Fruit fly (Drosophila melanogaster): ENCODE data around the gene CG45428.

The CG45428 gene

dm6 chr3L:22824668-22825192, 12.1 kb downstream of the CG45428 start (continued):
- peak; percentile 40 to 55 for TF ChIP-seq ss (GFP tag; optimal IDR thresholded peaks at IDR 0.05)
- TF ChIP-seq eg (GFP tag; IDR thresholded peaks at IDR 0.05): peak; percentile 76
- TF ChIP-seq fd59A (GFP tag; optimal IDR thresholded peaks at IDR 0.05): no peak
- peak; percentile 22 for TF ChIP-seq Sox14 (GFP tag; optimal IDR thresholded peaks at IDR 0.05)
- no peak for TF ChIP-seq dac (GFP tag; optimal IDR thresholded peaks at IDR 0.05)
- peak; percentile 68 for TF ChIP-seq CG15336 (GFP tag; IDR thresholded peaks at IDR 0.05)
- no peak for TF ChIP-seq Eip93F (GFP tag; optimal IDR thresholded peaks at IDR 0.05)
- TF ChIP-seq net (GFP tag; optimal IDR thresholded peaks at IDR 0.05): peak; percentile 58

dm6 chr3L:22823230-22823629, 13.6 kb downstream of the CG45428 start:
- TF ChIP-seq eg (GFP tag; IDR thresholded peaks at IDR 0.05) (peak; percentile 55; the same call in 1 of the 3 replicates), vri (GFP tag; optimal IDR thresholded peaks at IDR 0.05) (peak; percentile 18), lz (GFP tag; optimal IDR thresholded peaks at IDR 0.05) (no peak), CG4318 (GFP tag; optimal IDR thresholded peaks at IDR 0.05) (no peak), Eip78C (GFP tag) (peak; percentile 2), Hr4 (GFP tag; optimal IDR thresholded peaks at IDR 0.05) (no peak), CG6163 (GFP tag; IDR thresholded peaks at IDR 0.05) (peak; percentile 7; the same call in 1 of the 3 replicates), Met (GFP tag; optimal IDR thresholded peaks at IDR 0.05) (no peak)

dm6 chr3L:22822544-22823175, 14.2 kb downstream of the CG45428 start:
- TF ChIP-seq Eip93F (GFP tag; optimal IDR thresholded peaks at IDR 0.05) (peak; percentile 50), CG6276 (GFP tag; optimal IDR thresholded peaks at IDR 0.05) (peak; percentile 97), fkh (GFP tag; optimal IDR thresholded peaks at IDR 0.05) (peak; percentile 85), net (GFP tag; optimal IDR thresholded peaks at IDR 0.05) (peak; percentile 89), Lpt (GFP tag; optimal IDR thresholded peaks at IDR 0.05) (peak; percentile 92), vri (GFP tag; optimal IDR thresholded peaks at IDR 0.05) (peak; percentile 98), Sox102F (GFP tag; optimal IDR thresholded peaks at IDR 0.05) (peak; percentile 71), achi (GFP tag; optimal IDR thresholded peaks at IDR 0.05) (peak; percentile 75), CG10631 (GFP tag; optimal IDR thresholded peaks at IDR 0.05) (no peak), CG9139 (GFP tag; optimal IDR thresholded peaks at IDR 0.05) (peak; percentile 97), ss (GFP tag; optimal IDR thresholded peaks at IDR 0.05) (peak; percentile 96 to 98), CG3919 (GFP tag; optimal IDR thresholded peaks at IDR 0.05) (peak; percentile 79), CG7368 (GFP tag; optimal IDR thresholded peaks at IDR 0.05) (peak; percentile 59), CG6163 (GFP tag; IDR thresholded peaks at IDR 0.05) (peak; percentile 97), esn (GFP tag; optimal IDR thresholded peaks at IDR 0.05) (peak; percentile 66), CG11294 (GFP tag; IDR thresholded peaks at IDR 0.05) (peak; percentile 73), CG8632 (GFP tag; optimal IDR thresholded peaks at IDR 0.05) (peak; percentile 76), dsx (GFP tag; optimal IDR thresholded peaks at IDR 0.05; ENCODE audit: poor library complexity, severe bottlenecking) (peak; percentile 72), Blimp-1 (GFP tag; optimal IDR thresholded peaks at IDR 0.05) (peak; percentile 71), CG6792 (GFP tag; optimal IDR thresholded peaks at IDR 0.05) (peak; percentile 55), Hr4 (GFP tag; optimal IDR thresholded peaks at IDR 0.05) (peak; percentile 46), CG11902 (GFP tag; optimal IDR thresholded peaks at IDR 0.05) (no peak), pdm3 (GFP tag; optimal IDR thresholded peaks at IDR 0.05) (peak; percentile 67), salr (GFP tag; optimal IDR thresholded peaks at IDR 0.05) (peak; percentile 61 to 79), CG32006 (GFP tag; optimal IDR thresholded peaks at IDR 0.05) (peak; percentile 74), CG1621 (tag; optimal IDR thresholded peaks at IDR 0.05) (peak; percentile 88), CG16779 (tag; optimal IDR thresholded peaks at IDR 0.05) (peak; percentile 96), CG6808 (GFP tag; optimal IDR thresholded peaks at IDR 0.05) (peak; percentile 94), spab (GFP tag; optimal IDR thresholded peaks at IDR 0.05) (peak; percentile 85), Hr38 (GFP tag; optimal IDR thresholded peaks at IDR 0.05) (peak; percentile 36), Ets96B (tag; optimal IDR thresholded peaks at IDR 0.05) (peak; percentile 66), CG10669 (GFP tag; optimal IDR thresholded peaks at IDR 0.05) (peak; percentile 80), OdsH (GFP tag; optimal IDR thresholded peaks at IDR 0.05) (peak; percentile 74), Sox14 (GFP tag; optimal IDR thresholded peaks at IDR 0.05) (peak; percentile 78), Gug (GFP tag; IDR thresholded peaks at IDR 0.05) (peak; percentile 82), Eip75B (GFP tag; optimal IDR thresholded peaks at IDR 0.05) (peak; percentile 43), fd85E (GFP tag; optimal IDR thresholded peaks at IDR 0.05) (peak; percentile 68)
